Worm (Caenorhabditis elegans): ENCODE measurements around the gene C06B3.16.
A peak's percentile ranks its signal among the peaks of the same experiment; 100 is the strongest.

The C06B3.16 gene

DNA sequence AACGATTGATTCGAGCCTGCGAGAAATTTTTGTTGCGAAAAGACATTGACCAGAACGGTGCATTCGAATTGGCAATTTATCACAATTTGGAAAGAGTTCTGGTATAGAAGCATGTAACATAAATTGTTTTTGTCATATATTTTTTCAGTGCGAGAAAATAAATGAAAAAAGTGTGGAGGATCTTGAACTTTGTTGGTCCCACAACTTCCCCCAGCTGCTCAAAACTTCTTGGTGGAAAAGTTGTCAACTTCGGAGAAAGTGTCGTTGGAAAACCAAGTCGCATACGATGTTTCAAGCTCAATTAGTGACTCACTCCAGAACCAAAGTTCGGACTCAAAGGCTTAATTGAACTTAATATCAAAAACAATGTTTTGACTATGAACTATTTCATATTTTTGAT, 627 bp downstream of the C06B3.16 start:
- no peak for TF ChIP-seq nhr-90 (tag; optimal IDR thresholded peaks at IDR 0.05; ENCODE audit: poor library complexity)
- no peak for TF ChIP-seq C04F5.9 (tag; optimal IDR thresholded peaks at IDR 0.05)
- no peak for TF ChIP-seq swsn-7 (tag; optimal IDR thresholded peaks at IDR 0.05)
- TF ChIP-seq unc-62 (GFP tag; optimal IDR thresholded peaks at IDR 0.05) = no peak
- no peak for TF ChIP-seq nhr-76 (tag; optimal IDR thresholded peaks at IDR 0.05)
- TF ChIP-seq nhr-71 (tag; optimal IDR thresholded peaks at IDR 0.05) = no peak
- no peak for TF ChIP-seq nhr-85 (tag)
- TF ChIP-seq unc-98 (GFP tag; IDR thresholded peaks at IDR 0.05) = no peak
- no peak for TF ChIP-seq ceh-88 (GFP tag; IDR thresholded peaks at IDR 0.05)
- TF ChIP-seq ztf-11 (tag; optimal IDR thresholded peaks at IDR 0.05) = no peak
- TF ChIP-seq zag-1 (tag; optimal IDR thresholded peaks at IDR 0.05) = no peak
- TF ChIP-seq tbx-2 (tag; optimal IDR thresholded peaks at IDR 0.05) = no peak
- no peak for TF ChIP-seq tlp-1 (tag; optimal IDR thresholded peaks at IDR 0.05)
- no peak for TF ChIP-seq dpl-1 (GFP tag; optimal IDR thresholded peaks at IDR 0.05)
- TF ChIP-seq xbp-1 (tag; optimal IDR thresholded peaks at IDR 0.05) = no peak
- no peak for TF ChIP-seq pag-3 (tag; optimal IDR thresholded peaks at IDR 0.05; ENCODE audit: borderline replicate concordance, insufficient read depth)

DNA sequence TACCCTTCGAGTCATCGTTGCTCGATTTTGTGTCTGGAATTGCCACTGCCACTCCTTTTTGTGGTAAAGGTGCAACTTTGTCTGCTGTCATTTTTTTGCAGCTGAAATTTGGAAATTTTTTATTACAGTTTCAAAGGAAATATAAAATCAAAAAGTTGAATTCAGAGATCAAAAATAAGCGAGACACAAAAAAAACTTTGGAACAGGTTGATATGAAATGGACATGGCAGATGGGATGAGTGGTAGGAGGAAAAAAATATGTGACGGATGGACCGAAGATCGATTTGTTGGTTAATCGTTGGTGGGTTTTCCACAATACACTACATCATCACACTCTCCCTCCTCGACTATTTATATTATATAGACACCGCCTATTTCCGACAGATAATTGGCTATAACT, 3.2 kb downstream of the C06B3.16 start, which contains the start of gene R10D12.1:
TSS of gene R10D12.1 (minus strand) at position 101 of the 400 bp plus-strand sequence.
- no peak for TF ChIP-seq ceh-82 (tag; optimal IDR thresholded peaks at IDR 0.05)
- TF ChIP-seq blmp-1 (tag; optimal IDR thresholded peaks at IDR 0.05) = no peak
- peak; percentile 2 for TF ChIP-seq nhr-20 (tag; optimal IDR thresholded peaks at IDR 0.05)
- no peak for TF ChIP-seq C34B4.2 (tag; optimal IDR thresholded peaks at IDR 0.05)
- 0 out of 2 replicates have a peak, but pooled peaks have one; percentile 25 for TF ChIP-seq grh-1 (GFP tag; IDR thresholded peaks at IDR 0.05)
- no peak for TF ChIP-seq hlh-17 (GFP tag; optimal IDR thresholded peaks at IDR 0.05; ENCODE audit: borderline replicate concordance)
- no peak for TF ChIP-seq pag-3 (tag; optimal IDR thresholded peaks at IDR 0.05; ENCODE audit: borderline replicate concordance, insufficient read depth)
- TF ChIP-seq vab-15 (tag; optimal IDR thresholded peaks at IDR 0.05) = no peak
- no peak for TF ChIP-seq hlh-4 (tag; optimal IDR thresholded peaks at IDR 0.05)
- no peak for TF ChIP-seq hpl-2 (GFP tag; optimal IDR thresholded peaks at IDR 0.05)
- peak; percentile 30 for TF ChIP-seq ama-1 (optimal IDR thresholded peaks at IDR 0.05)
- no peak for TF ChIP-seq zip-4 (GFP tag; optimal IDR thresholded peaks at IDR 0.05)
- no peak for TF ChIP-seq lin-39 (tag; optimal IDR thresholded peaks at IDR 0.05)
- peak in 1 of 6 experiments; percentile 40 for TF ChIP-seq elt-3 (tag; optimal IDR thresholded peaks at IDR 0.05)
- TF ChIP-seq elt-2 (tag; optimal IDR thresholded peaks at IDR 0.05) = no peak
- TF ChIP-seq lin-15B (tag; optimal IDR thresholded peaks at IDR 0.05) = no peak

DNA sequence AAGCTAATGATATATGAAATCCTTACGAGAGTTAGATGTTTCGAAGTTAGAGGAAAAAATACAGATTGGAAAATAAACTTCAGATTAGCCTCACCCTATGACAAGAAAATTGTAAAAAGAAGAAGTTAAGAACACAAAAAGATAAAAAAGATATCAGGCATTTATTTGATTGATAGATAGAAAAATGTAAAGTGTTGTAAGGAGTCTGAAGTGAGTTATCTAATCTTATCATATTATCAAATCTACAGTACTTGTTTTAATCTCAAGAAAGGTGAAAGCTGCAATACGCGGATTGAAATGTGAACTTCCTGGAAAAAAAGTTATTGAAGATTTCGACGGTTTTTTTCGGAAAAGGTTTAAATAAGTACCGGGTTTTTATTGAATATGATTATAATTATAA, 4.1 kb downstream of the C06B3.16 start:
- TF ChIP-seq nhr-12 (tag; optimal IDR thresholded peaks at IDR 0.05) (no peak), nhr-77 (tag; optimal IDR thresholded peaks at IDR 0.05) (no peak), vab-15 (tag; optimal IDR thresholded peaks at IDR 0.05) (no peak), snu-23 (GFP tag; optimal IDR thresholded peaks at IDR 0.05) (no peak), ceh-63 (GFP tag; optimal IDR thresholded peaks at IDR 0.05) (no peak), lsy-2 (tag; optimal IDR thresholded peaks at IDR 0.05) (peak in 1 of 2 experiments; percentile 2), alr-1 (tag; optimal IDR thresholded peaks at IDR 0.05; ENCODE audit: borderline replicate concordance) (no peak), blmp-1 (tag; optimal IDR thresholded peaks at IDR 0.05) (peak; percentile 41), elt-3 (tag; optimal IDR thresholded peaks at IDR 0.05) (peak in 5 of 6 experiments; percentile 25 to 93 (median 82))

DNA sequence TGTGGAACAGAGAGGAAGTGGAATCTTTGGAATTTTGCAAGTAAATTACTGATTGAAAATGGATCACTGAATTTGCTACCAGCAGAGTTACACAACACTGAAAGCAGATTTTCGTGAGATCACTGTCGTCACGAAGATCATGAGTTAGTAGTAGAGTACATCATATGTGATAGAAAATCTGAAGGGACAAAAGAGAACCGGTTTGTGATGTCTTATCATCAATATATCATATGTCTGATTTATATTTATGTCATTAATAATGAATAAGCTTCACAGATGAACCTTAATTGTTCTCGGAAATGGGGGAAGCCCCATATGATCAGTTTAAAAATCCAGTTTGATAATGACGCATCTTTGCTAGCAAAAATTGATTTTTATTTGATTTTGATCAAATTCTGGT, 4.7 kb downstream of the C06B3.16 start:
- TF ChIP-seq xbp-1 (tag; optimal IDR thresholded peaks at IDR 0.05) (no peak), grh-1 (GFP tag; IDR thresholded peaks at IDR 0.05) (peak; percentile 63), irx-1 (tag; optimal IDR thresholded peaks at IDR 0.05) (no peak), nhr-90 (tag; optimal IDR thresholded peaks at IDR 0.05; ENCODE audit: poor library complexity) (no peak), sup-37 (GFP tag; optimal IDR thresholded peaks at IDR 0.05) (no peak), mdl-1 (tag; optimal IDR thresholded peaks at IDR 0.05) (no peak), sptf-1 (tag; optimal IDR thresholded peaks at IDR 0.05) (no peak), nhr-76 (tag; optimal IDR thresholded peaks at IDR 0.05) (no peak), ama-1 (optimal IDR thresholded peaks at IDR 0.05) (no peak), ceh-82 (tag; optimal IDR thresholded peaks at IDR 0.05) (no peak), unc-30 (tag; optimal IDR thresholded peaks at IDR 0.05) (no peak), nhr-20 (tag; optimal IDR thresholded peaks at IDR 0.05) (peak; percentile 2), lin-35 (GFP tag; optimal IDR thresholded peaks at IDR 0.05) (peak in 1 of 2 experiments; percentile 11), lin-15B (tag; optimal IDR thresholded peaks at IDR 0.05) (no peak), ceh-90 (tag; optimal IDR thresholded peaks at IDR 0.05) (no peak), swsn-7 (tag; optimal IDR thresholded peaks at IDR 0.05) (no peak), lir-3 (tag; optimal IDR thresholded peaks at IDR 0.05; ENCODE audit: poor library complexity) (no peak), mef-2 (tag; optimal IDR thresholded peaks at IDR 0.05) (no peak), nhr-85 (tag) (peak; percentile 77), ces-1 (GFP tag; optimal IDR thresholded peaks at IDR 0.05) (no peak)

Measured in whole organism, L1 larva.